Fruit fly (Drosophila melanogaster) whole organism, embryonic: ENCODE results near the gene CG5043.

Experiments used
- CG10654 ChIP-seq: fragments of 200-800 bp; sonication (Bioruptor generic); optimal IDR thresholded peaks from 2 replicates; lab custom pipeline; 2016; ENCODE audit warnings: missing biosample characterization, missing genetic modification characterization
- CG12104 ChIP-seq: fragments of 200-800 bp; sonication (Bioruptor generic); optimal IDR thresholded peaks from 3 replicates; lab custom pipeline; 2016; ENCODE audit warnings: missing biosample characterization, missing genetic modification characterization
- CG12769 ChIP-seq: fragments of 200-800 bp; sonication (Bioruptor generic); optimal IDR thresholded peaks from 2 replicates; lab custom pipeline; 2019; ENCODE audit warnings: missing biosample characterization, mild to moderate bottlenecking, missing genetic modification characterization, moderate library complexity
- CG13123 ChIP-seq: fragments of 200-800 bp; sonication (Bioruptor generic); optimal IDR thresholded peaks from 2 replicates; lab custom pipeline; 2016; ENCODE audit warnings: missing biosample characterization, missing genetic modification characterization
- CG13296 ChIP-seq: fragments of 200-800 bp; sonication (Bioruptor generic); optimal IDR thresholded peaks from 3 replicates; lab custom pipeline; 2018; ENCODE audit warnings: missing biosample characterization, mild to moderate bottlenecking, missing genetic modification characterization
- CG15073 ChIP-seq: fragments of 200-800 bp; sonication (Bioruptor generic); optimal IDR thresholded peaks from 2 replicates; lab custom pipeline; 2016; ENCODE audit warnings: missing biosample characterization, missing genetic modification characterization
- CG15514 ChIP-seq: fragments of 200-800 bp; sonication (Bioruptor generic); optimal IDR thresholded peaks from 3 replicates; lab custom pipeline; 2017; ENCODE audit warnings: missing biosample characterization, missing genetic modification characterization, mild to moderate bottlenecking, moderate library complexity, missing genetic modification reagents
- CG15601 ChIP-seq: fragments of 200-800 bp; sonication (Bioruptor generic); optimal IDR thresholded peaks from 3 replicates; lab custom pipeline; 2019; ENCODE audit warnings: missing biosample characterization, mild to moderate bottlenecking, missing genetic modification characterization, moderate library complexity
- CG15696 ChIP-seq: fragments of 200-800 bp; sonication (Bioruptor generic); optimal IDR thresholded peaks from 2 replicates; lab custom pipeline; 2019; ENCODE audit warnings: missing biosample characterization, mild to moderate bottlenecking, missing genetic modification characterization, moderate library complexity
- CG16863 ChIP-seq: fragments of 200-800 bp; sonication (Bioruptor generic); optimal IDR thresholded peaks from 3 replicates; lab custom pipeline; 2016; ENCODE audit warnings: missing biosample characterization, missing genetic modification characterization
- CG17829 ChIP-seq: fragments of 200-800 bp; optimal IDR thresholded peaks from 2 replicates; lab custom pipeline; 2019; ENCODE audit warnings: missing biosample characterization, mild to moderate bottlenecking, missing genetic modification characterization, moderate library complexity
- CG2889 ChIP-seq: fragments of 200-800 bp; sonication (Bioruptor generic); IDR thresholded peaks from 3 replicates; pipeline ENCODE4 v1.3.6; 2022; ENCODE audit warnings: missing biosample characterization, missing genetic modification characterization
- CG32767 ChIP-seq: fragments of 200-800 bp; sonication (Bioruptor generic); IDR thresholded peaks from 2 replicates; pipeline ENCODE4 v1.3.6; 2022; ENCODE audit warnings: missing biosample characterization, missing genetic modification characterization
- CG43689 ChIP-seq: fragments of 200-800 bp; sonication (Bioruptor generic); IDR thresholded peaks from 2 replicates; pipeline ENCODE4 v1.3.6; 2022; ENCODE audit warnings: missing biosample characterization, missing genetic modification characterization
- CG5180 ChIP-seq: fragments of 200-800 bp; sonication (Bioruptor generic); optimal IDR thresholded peaks from 3 replicates; lab custom pipeline; 2017; ENCODE audit warnings: missing biosample characterization, missing genetic modification characterization, mild to moderate bottlenecking, moderate library complexity, missing genetic modification reagents
- CG6272 ChIP-seq: fragments of 200-800 bp; sonication (Bioruptor generic); IDR thresholded peaks from 2 replicates; pipeline ENCODE4 v1.3.6; 2022; ENCODE audit warnings: missing biosample characterization, missing genetic modification characterization
- CG6854 ChIP-seq: fragments of 200-800 bp; sonication (Bioruptor generic); optimal IDR thresholded peaks from 3 replicates; lab custom pipeline; 2017; ENCODE audit warnings: missing biosample characterization, mild to moderate bottlenecking, missing genetic modification characterization
- CG7372 ChIP-seq: fragments of 200-800 bp; sonication (Bioruptor generic); IDR thresholded peaks from 2 replicates; pipeline ENCODE4 v1.3.6; 2022; ENCODE audit warnings: missing biosample characterization, missing genetic modification characterization
- CG8089 ChIP-seq: fragments of 200-800 bp; sonication (Bioruptor generic); optimal IDR thresholded peaks from 3 replicates; lab custom pipeline; 2016; ENCODE audit warnings: missing biosample characterization, missing genetic modification characterization
- CG9797 ChIP-seq: fragments of 200-800 bp; sonication (Bioruptor generic); optimal IDR thresholded peaks from 3 replicates; lab custom pipeline; 2018; ENCODE audit warnings: missing biosample characterization, mild to moderate bottlenecking, missing genetic modification characterization
- GATAe ChIP-seq: fragments of 200-800 bp; sonication (Bioruptor generic); conservative IDR thresholded peaks from 2 replicates; pipeline ENCODE4 v1.3.6; 2022; ENCODE audit warnings: missing biosample characterization, missing genetic modification characterization
- Gug ChIP-seq: fragments of 200-800 bp; sonication (Bioruptor generic); IDR thresholded peaks from 4 replicates; pipeline ENCODE4 v1.3.6; 2022; ENCODE audit warnings: missing biosample characterization, missing genetic modification characterization
- Hmx ChIP-seq: fragments of 200-800 bp; sonication (Bioruptor generic); optimal IDR thresholded peaks from 2 replicates; lab custom pipeline; 2016; ENCODE audit warnings: missing biosample characterization, missing genetic modification characterization
- PHDP ChIP-seq: fragments of 200-800 bp; sonication (Bioruptor generic); optimal IDR thresholded peaks from 3 replicates; lab custom pipeline; 2018; ENCODE audit warnings: missing biosample characterization, mild to moderate bottlenecking, missing genetic modification characterization, moderate library complexity
- Scr ChIP-seq: fragments of 200-800 bp; sonication (Bioruptor generic); IDR thresholded peaks from 2 replicates; pipeline ENCODE4 v1.3.6; 2022; ENCODE audit warnings: missing biosample characterization, missing genetic modification characterization; ENCODE audit not compliant: partially characterized antibody
- Six4 ChIP-seq: fragments of 200-800 bp; sonication (Bioruptor generic); optimal IDR thresholded peaks from 2 replicates; lab custom pipeline; 2016; ENCODE audit warnings: missing biosample characterization, missing genetic modification characterization
- Sry-β ChIP-seq: fragments of 200-800 bp; sonication (Bioruptor generic); optimal IDR thresholded peaks from 2 replicates; lab custom pipeline; 2018; ENCODE audit warnings: missing biosample characterization, mild to moderate bottlenecking, missing genetic modification characterization, moderate library complexity
- amos ChIP-seq: fragments of 200-800 bp; sonication (Bioruptor generic); IDR thresholded peaks from 2 replicates; pipeline ENCODE4 v1.3.6; 2022; ENCODE audit warnings: missing biosample characterization, missing genetic modification characterization; ENCODE audit not compliant: partially characterized antibody
- da ChIP-seq: fragments of 200-800 bp; sonication (Bioruptor generic); optimal IDR thresholded peaks from 2 replicates; lab custom pipeline; 2016; ENCODE audit warnings: missing biosample characterization, missing genetic modification characterization
- dimm ChIP-seq: fragments of 200-800 bp; sonication (Bioruptor generic); IDR thresholded peaks from 2 replicates; pipeline ENCODE4 v1.3.6; 2022; ENCODE audit warnings: missing biosample characterization, missing genetic modification characterization
- ems ChIP-seq: fragments of 200-800 bp; sonication (Bioruptor generic); optimal IDR thresholded peaks from 3 replicates; lab custom pipeline; 2016; ENCODE audit warnings: missing biosample characterization, missing genetic modification characterization
- eve ChIP-seq, 2 experiments: fragments of >200 bp; optimal IDR thresholded peaks; 2 replicates each; lab custom pipeline; 2017; ENCODE audit warnings: missing biosample characterization in 2 of 2, missing genetic modification characterization in 2 of 2
- gem ChIP-seq: fragments of 200-800 bp; sonication (Bioruptor generic); optimal IDR thresholded peaks from 2 replicates; lab custom pipeline; 2019; ENCODE audit warnings: missing biosample characterization, mild to moderate bottlenecking, missing genetic modification characterization, moderate library complexity
- gt ChIP-seq: fragments of 200-800 bp; sonication (Bioruptor generic); IDR thresholded peaks from 2 replicates; pipeline ENCODE4 v1.3.6; 2022; ENCODE audit warnings: missing biosample characterization, missing genetic modification characterization
- hkb ChIP-seq, 2 experiments: fragments of 200-800 bp in 1 of 2; fragments of >200 bp in 1 of 2; sonication (Bioruptor generic) in 1 of 2; IDR thresholded peaks in 1 of 2; optimal IDR thresholded peaks in 1 of 2; 2 replicates each; pipeline versions ENCODE4 v1.3.6 to Lab custom; 2017 to 2022; ENCODE audit warnings: missing biosample characterization in 1 of 2, missing genetic modification characterization in 1 of 2
- insv ChIP-seq, 2 experiments: fragments of 200-800 bp; sonication (Bioruptor generic); optimal IDR thresholded peaks; 3 replicates each; lab custom pipeline; 2016 to 2018; ENCODE audit warnings: missing biosample characterization in 2 of 2, missing genetic modification characterization in 2 of 2
- kay ChIP-seq: fragments of 200-800 bp; sonication (Bioruptor generic); optimal IDR thresholded peaks from 2 replicates; lab custom pipeline; 2016; ENCODE audit warnings: missing biosample characterization, missing genetic modification characterization
- klu ChIP-seq: fragments of 200-800 bp; sonication (Bioruptor generic); IDR thresholded peaks from 2 replicates; pipeline ENCODE4 v1.3.6; 2022; ENCODE audit warnings: missing biosample characterization, missing genetic modification characterization
- knrl ChIP-seq: fragments of 200-800 bp; sonication (Bioruptor generic); IDR thresholded peaks from 3 replicates; pipeline ENCODE4 v1.3.6; 2022; ENCODE audit warnings: missing biosample characterization, missing genetic modification characterization; ENCODE audit not compliant: partially characterized antibody
- lola ChIP-seq, 3 experiments: fragments of >200 bp in 2 of 3; fragments of 200-800 bp in 1 of 3; sonication (Bioruptor generic) in 1 of 3; optimal IDR thresholded peaks; 2 replicates each; lab custom pipeline; 2017 to 2019; ENCODE audit warnings: missing biosample characterization in 3 of 3, missing genetic modification characterization in 3 of 3, mild to moderate bottlenecking in 1 of 3, moderate library complexity in 1 of 3
- mirr ChIP-seq: fragments of 200-800 bp; sonication (Bioruptor generic); optimal IDR thresholded peaks from 3 replicates; lab custom pipeline; 2018; ENCODE audit warnings: missing biosample characterization, mild to moderate bottlenecking, missing genetic modification characterization
- onecut ChIP-seq: fragments of 200-800 bp; sonication (Bioruptor generic); IDR thresholded peaks from 2 replicates; pipeline ENCODE4 v1.3.6; 2022; ENCODE audit warnings: missing biosample characterization, missing genetic modification characterization
- pfk ChIP-seq: fragments of 200-800 bp; sonication (Bioruptor generic); optimal IDR thresholded peaks from 2 replicates; lab custom pipeline; 2018; ENCODE audit warnings: missing biosample characterization, mild to moderate bottlenecking, missing genetic modification characterization, moderate library complexity
- phol ChIP-seq: fragments of 200-800 bp; sonication (Bioruptor generic); optimal IDR thresholded peaks from 3 replicates; lab custom pipeline; 2018; ENCODE audit warnings: missing biosample characterization, mild to moderate bottlenecking, missing genetic modification characterization, moderate library complexity
- pzg ChIP-seq: fragments of 200-800 bp; sonication (Bioruptor generic); optimal IDR thresholded peaks from 3 replicates; lab custom pipeline; 2018; ENCODE audit warnings: missing biosample characterization, mild to moderate bottlenecking, missing genetic modification characterization, moderate library complexity
- salm ChIP-seq: fragments of 200-800 bp; sonication (Bioruptor generic); optimal IDR thresholded peaks from 2 replicates; lab custom pipeline; 2018; ENCODE audit warnings: missing biosample characterization, mild to moderate bottlenecking, missing genetic modification characterization
- sisA ChIP-seq: fragments of 200-800 bp; sonication (Bioruptor generic); IDR thresholded peaks from 2 replicates; pipeline ENCODE4 v1.3.6; 2022; ENCODE audit warnings: missing biosample characterization, missing genetic modification characterization
- tap ChIP-seq: fragments of 200-800 bp; optimal IDR thresholded peaks from 3 replicates; lab custom pipeline; 2019; ENCODE audit warnings: missing biosample characterization, mild to moderate bottlenecking, missing genetic modification characterization, moderate library complexity
- toy ChIP-seq: fragments of 200-800 bp; sonication (Bioruptor generic); IDR thresholded peaks from 2 replicates; pipeline ENCODE4 v1.3.6; 2022; ENCODE audit warnings: missing biosample characterization, missing genetic modification characterization
- z ChIP-seq: fragments of 200-800 bp; sonication (Bioruptor generic); IDR thresholded peaks from 3 replicates; pipeline ENCODE4 v1.3.6; 2022; ENCODE audit warnings: missing biosample characterization, missing genetic modification characterization

The CG5043 gene

dm6 chr2L:17484174-17484573, 50.5 kb downstream of the CG5043 start, which contains the start of the genes GCS2beta and CG5131 (continued):
- TF ChIP-seq knrl, result peak; percentile 94
- peak; percentile 67 for TF ChIP-seq CG6854 (GFP tag; lab: Kevin White, UChicago)
- TF ChIP-seq gem (tag; lab: Kevin White, UChicago), result peak; percentile 95
- TF ChIP-seq CG8089 (GFP tag; lab: Kevin White, UChicago), result peak; percentile 90
- TF ChIP-seq insv (GFP tag; optimal IDR thresholded peaks at IDR 0.05; lab: Kevin White, UChicago), result peak in 1 of 2 experiments; percentile 39
- peak; percentile 98 for TF ChIP-seq CG12769 (tag; lab: Kevin White, UChicago)
- peak; percentile 94 for TF ChIP-seq CG2889 (GFP tag; lab: Robert Waterston, UW)
- TF ChIP-seq lola (GFP tag; optimal IDR thresholded peaks at IDR 0.05; lab: Kevin White, UChicago), result peak in 1 of 3 experiments; percentile 84
- TF ChIP-seq z (GFP tag; lab: Robert Waterston, UW), result no peak
- TF ChIP-seq sisA (GFP tag; lab: Robert Waterston, UW), result peak; percentile 95
- TF ChIP-seq CG16863 (GFP tag; lab: Kevin White, UChicago), result peak; percentile 95
- peak; percentile 76 for TF ChIP-seq mirr (GFP tag; lab: Kevin White, UChicago)
- TF ChIP-seq tap, result peak; percentile 62
- TF ChIP-seq klu (GFP tag; lab: Robert Waterston, UW), result peak; percentile 93
- peak; percentile 82 for TF ChIP-seq CG15696 (tag; lab: Kevin White, UChicago)
- peak; percentile 95 for TF ChIP-seq CG6272 (GFP tag; lab: Robert Waterston, UW)
- TF ChIP-seq phol (tag; lab: Kevin White, UChicago), result peak; percentile 95
- peak; percentile 67 for TF ChIP-seq dimm
- TF ChIP-seq CG13296, result peak; percentile 79
- peak; percentile 50 for TF ChIP-seq CG5180 (GFP tag; lab: Kevin White, UChicago)
- peak; percentile 90 for TF ChIP-seq Six4 (GFP tag; lab: Kevin White, UChicago)
- TF ChIP-seq CG15514 (GFP tag; lab: Kevin White, UChicago), result peak; percentile 88
- peak; percentile 94 for TF ChIP-seq CG7372 (GFP tag; lab: Robert Waterston, UW)
- peak; percentile 71; the same call in 1 of the 2 replicates for TF ChIP-seq toy
- TF ChIP-seq Sry-β (GFP tag; lab: Kevin White, UChicago), result peak; percentile 23
- peak; percentile 93 for TF ChIP-seq ems (GFP tag; lab: Kevin White, UChicago)
- TF ChIP-seq CG32767, result peak; percentile 85
- TF ChIP-seq CG9797 (GFP tag; lab: Kevin White, UChicago), result peak; percentile 61
- TF ChIP-seq salm (tag; lab: Kevin White, UChicago), result peak; percentile 61
- peak; percentile 84 for TF ChIP-seq GATAe
- TF ChIP-seq pzg (GFP tag; lab: Kevin White, UChicago), result peak; percentile 82
- peak; percentile 85 for TF ChIP-seq amos (GFP tag; lab: Robert Waterston, UW)
- peak; percentile 75 for TF ChIP-seq gt (GFP tag; lab: Robert Waterston, UW)
- peak; percentile 91 for TF ChIP-seq kay (GFP tag; lab: Kevin White, UChicago)
- peak; percentile 86 for TF ChIP-seq Hmx (GFP tag; lab: Kevin White, UChicago)
- no peak for TF ChIP-seq onecut (GFP tag; lab: Robert Waterston, UW)
- peak; percentile 88 for TF ChIP-seq CG17829 (tag; lab: Kevin White, UChicago)
- TF ChIP-seq CG12104, result peak; percentile 88
- TF ChIP-seq CG10654 (GFP tag; lab: Kevin White, UChicago), result peak; percentile 93
- peak; percentile 71 for TF ChIP-seq hkb (optimal IDR thresholded peaks at IDR 0.05; lab: Kevin White, UChicago)
- peak; percentile 93 for TF ChIP-seq hkb (GFP tag; IDR thresholded peaks at IDR 0.05; lab: Robert Waterston, UW)
- TF ChIP-seq CG15601 (tag; lab: Kevin White, UChicago), result peak; percentile 71
- peak; percentile 92 for TF ChIP-seq PHDP (tag; lab: Kevin White, UChicago)
- TF ChIP-seq Scr (GFP tag; lab: Robert Waterston, UW), result peak; percentile 93
- peak; percentile 63 for TF ChIP-seq CG15073 (GFP tag; lab: Kevin White, UChicago)
- TF ChIP-seq CG43689 (GFP tag; lab: Robert Waterston, UW), result peak; percentile 72
- TF ChIP-seq da (GFP tag; lab: Kevin White, UChicago), result peak; percentile 88
- TF ChIP-seq CG13123 (GFP tag; lab: Kevin White, UChicago), result peak; percentile 88
- no peak for TF ChIP-seq eve (GFP tag; optimal IDR thresholded peaks at IDR 0.05; lab: Kevin White, UChicago)
- peak; percentile 97 for TF ChIP-seq Gug (GFP tag; lab: Robert Waterston, UW)
- no peak for TF ChIP-seq pfk
